Fruit fly (Drosophila melanogaster) whole organism, prepupa: ENCODE measurements around the gene CG6983.
A peak's percentile ranks its signal among the peaks of the same experiment; 100 is the strongest.

Source experiments
- CG10669 ChIP-seq: fragments of 200-800 bp; sonication (Bioruptor generic); optimal IDR thresholded peaks from 3 replicates; lab custom pipeline; 2018; ENCODE audit warnings: missing biosample characterization, mild to moderate bottlenecking, missing genetic modification characterization, moderate library complexity
- CG11902 ChIP-seq: fragments of 200-800 bp; sonication (Bioruptor generic); optimal IDR thresholded peaks from 3 replicates; lab custom pipeline; 2016; ENCODE audit warnings: missing biosample characterization, missing genetic modification characterization
- CG15336 ChIP-seq: fragments of 200-800 bp; sonication (Bioruptor generic); IDR thresholded peaks from 2 replicates; pipeline ENCODE4 v1.3.6; 2022; ENCODE audit warnings: missing biosample characterization, missing genetic modification characterization
- CG1621 ChIP-seq: fragments of 200-800 bp; sonication (Bioruptor generic); optimal IDR thresholded peaks from 3 replicates; lab custom pipeline; 2018; ENCODE audit warnings: missing biosample characterization, mild to moderate bottlenecking, missing genetic modification characterization
- CG16779 ChIP-seq: fragments of 200-800 bp; sonication (Bioruptor generic); optimal IDR thresholded peaks from 3 replicates; lab custom pipeline; 2017; ENCODE audit warnings: missing biosample characterization, mild to moderate bottlenecking, missing genetic modification characterization
- CG3032 ChIP-seq: fragments of 200-800 bp; optimal IDR thresholded peaks from 2 replicates; lab custom pipeline; 2019; ENCODE audit warnings: missing biosample characterization, mild to moderate bottlenecking, missing genetic modification characterization, moderate library complexity
- CG32006 ChIP-seq: fragments of 200-800 bp; sonication (Bioruptor generic); optimal IDR thresholded peaks from 3 replicates; lab custom pipeline; 2017; ENCODE audit warnings: missing biosample characterization, mild to moderate bottlenecking, missing genetic modification characterization
- CG34406 ChIP-seq: fragments of 200-800 bp; sonication (Bioruptor generic); optimal IDR thresholded peaks from 3 replicates; lab custom pipeline; 2016; ENCODE audit warnings: missing biosample characterization, missing genetic modification characterization
- CG4318 ChIP-seq: fragments of 200-800 bp; sonication (Bioruptor generic); optimal IDR thresholded peaks from 3 replicates; lab custom pipeline; 2017; ENCODE audit warnings: missing biosample characterization, mild to moderate bottlenecking, missing genetic modification characterization
- CG6163 ChIP-seq: fragments of 200-800 bp; sonication (Bioruptor generic); IDR thresholded peaks from 3 replicates; pipeline ENCODE4 v1.3.6; 2022; ENCODE audit warnings: missing biosample characterization, missing genetic modification characterization
- CG6276 ChIP-seq: fragments of 200-800 bp; sonication (Bioruptor generic); optimal IDR thresholded peaks from 2 replicates; lab custom pipeline; 2017; ENCODE audit warnings: missing biosample characterization, mild to moderate bottlenecking, missing genetic modification characterization
- CG6792 ChIP-seq: fragments of 200-800 bp; sonication (Bioruptor generic); optimal IDR thresholded peaks from 3 replicates; lab custom pipeline; 2016; ENCODE audit warnings: missing biosample characterization, missing genetic modification characterization
- CG6808 ChIP-seq: fragments of 200-800 bp; sonication (Bioruptor generic); optimal IDR thresholded peaks from 3 replicates; lab custom pipeline; 2017; ENCODE audit warnings: missing biosample characterization, missing genetic modification characterization, mild to moderate bottlenecking, moderate library complexity, missing genetic modification reagents
- CG7368 ChIP-seq: fragments of 200-800 bp; sonication (Bioruptor generic); optimal IDR thresholded peaks from 3 replicates; lab custom pipeline; 2016; ENCODE audit warnings: missing biosample characterization, missing genetic modification characterization
- CG8319 ChIP-seq: fragments of 200-800 bp; sonication (Bioruptor generic); optimal IDR thresholded peaks from 3 replicates; lab custom pipeline; 2016; ENCODE audit warnings: missing biosample characterization, missing genetic modification characterization
- CG8632 ChIP-seq: fragments of 200-800 bp; sonication (Bioruptor generic); optimal IDR thresholded peaks from 3 replicates; lab custom pipeline; 2016; ENCODE audit warnings: missing biosample characterization, missing genetic modification characterization
- CG9139 ChIP-seq: fragments of 200-800 bp; sonication (Bioruptor generic); optimal IDR thresholded peaks from 3 replicates; lab custom pipeline; 2017; ENCODE audit warnings: missing biosample characterization, mild to moderate bottlenecking, missing genetic modification characterization
- Eip75B ChIP-seq: fragments of 200-800 bp; sonication (Bioruptor generic); optimal IDR thresholded peaks from 3 replicates; lab custom pipeline; 2016; ENCODE audit warnings: missing biosample characterization, missing genetic modification characterization
- Eip78C ChIP-seq: fragments of 200-800 bp; sonication (Bioruptor generic); peaks from one replicate; lab custom pipeline; 2016; ENCODE audit warnings: missing biosample characterization, missing genetic modification characterization
- Eip93F ChIP-seq: fragments of 200-800 bp; sonication (Bioruptor generic); optimal IDR thresholded peaks from 2 replicates; lab custom pipeline; 2016; ENCODE audit warnings: missing biosample characterization, mild to moderate bottlenecking, missing genetic modification characterization
- Ets21C ChIP-seq: fragments of 200-800 bp; sonication (Bioruptor generic); optimal IDR thresholded peaks from 3 replicates; lab custom pipeline; 2016; ENCODE audit warnings: missing biosample characterization, missing genetic modification characterization
- Ets96B ChIP-seq: fragments of 200-800 bp; optimal IDR thresholded peaks from 2 replicates; lab custom pipeline; 2019; ENCODE audit warnings: missing biosample characterization, mild to moderate bottlenecking, missing genetic modification characterization, moderate library complexity
- Gug ChIP-seq: fragments of 200-800 bp; sonication (Bioruptor generic); IDR thresholded peaks from 2 replicates; pipeline ENCODE4 v1.3.6; 2022; ENCODE audit warnings: missing biosample characterization, missing genetic modification characterization
- Hr39 ChIP-seq: fragments of 200-800 bp; sonication (Bioruptor generic); optimal IDR thresholded peaks from 2 replicates; lab custom pipeline; 2016; ENCODE audit warnings: missing biosample characterization, missing genetic modification characterization
- Hr4 ChIP-seq: fragments of 200-800 bp; sonication (Bioruptor generic); optimal IDR thresholded peaks from 3 replicates; lab custom pipeline; 2016; ENCODE audit warnings: missing biosample characterization, missing genetic modification characterization
- Sox14 ChIP-seq: fragments of 200-800 bp; sonication (Bioruptor generic); optimal IDR thresholded peaks from 3 replicates; lab custom pipeline; 2016; ENCODE audit warnings: missing biosample characterization, missing genetic modification characterization
- Sox15 ChIP-seq: fragments of 200-800 bp; sonication (Bioruptor generic); optimal IDR thresholded peaks from 3 replicates; lab custom pipeline; 2016; ENCODE audit warnings: missing biosample characterization, missing genetic modification characterization
- cyc ChIP-seq: fragments of 200-800 bp; sonication (Bioruptor generic); optimal IDR thresholded peaks from 3 replicates; lab custom pipeline; 2016; ENCODE audit warnings: missing biosample characterization, missing genetic modification characterization
- dsx ChIP-seq: fragments of 200-800 bp; optimal IDR thresholded peaks from 3 replicates; lab custom pipeline; 2019; ENCODE audit warnings: missing biosample characterization, mild to moderate bottlenecking, missing genetic modification characterization, moderate library complexity; ENCODE audit not compliant: poor library complexity, severe bottlenecking
- eg ChIP-seq: fragments of 200-800 bp; sonication (Bioruptor generic); IDR thresholded peaks from 3 replicates; pipeline ENCODE4 v1.3.6; 2022; ENCODE audit warnings: missing biosample characterization, missing genetic modification characterization
- fd59A ChIP-seq: fragments of 200-800 bp; sonication (Bioruptor generic); optimal IDR thresholded peaks from 2 replicates; lab custom pipeline; 2017; ENCODE audit warnings: missing biosample characterization, mild to moderate bottlenecking, missing genetic modification characterization, missing genetic modification reagents
- fkh ChIP-seq: fragments of 200-800 bp; sonication (Bioruptor generic); optimal IDR thresholded peaks from 3 replicates; lab custom pipeline; 2017; ENCODE audit warnings: missing biosample characterization, mild to moderate bottlenecking, missing genetic modification characterization, moderate library complexity
- lz ChIP-seq: fragments of 200-800 bp; sonication (Bioruptor generic); optimal IDR thresholded peaks from 3 replicates; lab custom pipeline; 2016; ENCODE audit warnings: missing biosample characterization, missing genetic modification characterization
- net ChIP-seq: fragments of 200-800 bp; sonication (Bioruptor generic); optimal IDR thresholded peaks from 3 replicates; lab custom pipeline; 2016; ENCODE audit warnings: missing biosample characterization, missing genetic modification characterization
- pdm3 ChIP-seq: fragments of 200-800 bp; sonication (Bioruptor generic); optimal IDR thresholded peaks from 3 replicates; lab custom pipeline; 2016; ENCODE audit warnings: missing biosample characterization, missing genetic modification characterization
- spab ChIP-seq: fragments of 200-800 bp; sonication (Bioruptor generic); optimal IDR thresholded peaks from 2 replicates; lab custom pipeline; 2017; ENCODE audit warnings: missing biosample characterization, mild to moderate bottlenecking, missing genetic modification characterization, missing genetic modification reagents
- ss ChIP-seq, 2 experiments: fragments of 200-800 bp; sonication (Bioruptor generic); optimal IDR thresholded peaks; 2 replicates in 1 of 2; 3 replicates in 1 of 2; lab custom pipeline; 2017 to 2018; ENCODE audit warnings: mild to moderate bottlenecking in 2 of 2, missing biosample characterization in 2 of 2, missing genetic modification characterization in 2 of 2, moderate library complexity in 1 of 2
- svp ChIP-seq: fragments of 200-800 bp; sonication (Bioruptor generic); peaks from one replicate; lab custom pipeline; 2016; ENCODE audit warnings: missing biosample characterization, missing genetic modification characterization

CG6983 gene

dm6 chr3L:8418984-8419383 is 30.2 kb downstream of the CG6983 start (continued):
- TF ChIP-seq svp (no peak), fkh (GFP tag; lab: Kevin White, UChicago) (no peak), CG8319 (GFP tag; lab: Kevin White, UChicago) (peak; percentile 31), Hr39 (GFP tag; lab: Kevin White, UChicago) (peak; percentile 40), CG32006 (peak; percentile 92), CG7368 (GFP tag; lab: Kevin White, UChicago) (no peak), Eip78C (GFP tag; lab: Kevin White, UChicago) (peak; percentile 89), CG34406 (GFP tag; lab: Kevin White, UChicago) (peak; percentile 49), CG11902 (GFP tag; lab: Kevin White, UChicago) (no peak), CG16779 (tag; lab: Kevin White, UChicago) (peak; percentile 60), eg (GFP tag; lab: Robert Waterston, UW) (peak; percentile 95), Sox14 (peak; percentile 82), CG6792 (GFP tag; lab: Kevin White, UChicago) (peak; percentile 53), Ets96B (peak; percentile 68), pdm3 (peak; percentile 78), cyc (peak; percentile 29), CG3032 (peak; percentile 63), net (GFP tag; lab: Kevin White, UChicago) (peak; percentile 81), Hr4 (GFP tag; lab: Kevin White, UChicago) (peak; percentile 95), CG6276 (GFP tag; lab: Kevin White, UChicago) (peak; percentile 89), CG1621 (peak; percentile 61), CG15336 (GFP tag; lab: Robert Waterston, UW) (peak; percentile 92), Ets21C (no peak), CG9139 (peak; percentile 36), ss (GFP tag; optimal IDR thresholded peaks at IDR 0.05; lab: Kevin White, UChicago) (no peak), dsx (GFP tag; lab: Kevin White, UChicago) (peak; percentile 55), CG8632 (peak; percentile 41), CG4318 (GFP tag; lab: Kevin White, UChicago) (peak; percentile 89), Gug (GFP tag; lab: Robert Waterston, UW) (peak; percentile 97), CG6808 (GFP tag; lab: Kevin White, UChicago) (no peak), CG10669 (GFP tag; lab: Kevin White, UChicago) (peak; percentile 54), CG6163 (GFP tag; lab: Robert Waterston, UW) (peak; percentile 94), Sox15 (GFP tag; lab: Kevin White, UChicago) (peak; percentile 28)

DNA sequence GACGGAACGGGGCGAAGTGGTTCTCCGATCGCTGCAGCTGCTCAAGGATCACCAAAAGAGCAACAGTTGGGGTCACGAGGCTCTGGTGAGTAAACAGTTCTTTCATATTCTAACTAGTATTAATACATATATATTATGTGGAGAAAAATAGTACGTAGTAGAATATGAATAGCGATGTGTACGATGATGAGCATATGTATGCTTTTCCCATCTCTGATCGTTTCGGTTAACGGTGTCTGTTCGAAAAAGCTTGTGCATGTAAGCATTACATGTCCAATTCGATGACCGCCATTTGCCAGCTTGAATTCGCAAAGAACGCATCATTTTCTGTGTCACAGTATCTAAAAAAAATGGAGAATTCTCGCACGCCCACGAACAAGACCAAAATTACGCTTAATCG is 36.5 kb downstream of the CG6983 start, which contains the start of the genes Oseg1 and mtrm:
Oseg1 (minus strand) TSS at position 101 of the 400 bp plus-strand sequence.
mtrm (plus strand) TSS at position 288 of the 400 bp plus-strand sequence.
- TF ChIP-seq Eip93F (GFP tag; lab: Kevin White, UChicago) (no peak), CG6276 (GFP tag; lab: Kevin White, UChicago) (no peak), Eip75B (no peak), CG8632 (no peak), spab (GFP tag; lab: Kevin White, UChicago) (no peak), lz (no peak), svp (no peak)

- TF ChIP-seq CG10669 (GFP tag; lab: Kevin White, UChicago) (no peak), spab (GFP tag; lab: Kevin White, UChicago) (no peak), ss (GFP tag; optimal IDR thresholded peaks at IDR 0.05; lab: Kevin White, UChicago) (no peak), CG15336 (GFP tag; lab: Robert Waterston, UW) (no peak), fd59A (no peak), net (GFP tag; lab: Kevin White, UChicago) (no peak), CG8632 (no peak), Eip75B (no peak), lz (no peak), CG3032 (peak; percentile 29), CG8319 (GFP tag; lab: Kevin White, UChicago) (no peak), Eip78C (GFP tag; lab: Kevin White, UChicago) (no peak), fkh (GFP tag; lab: Kevin White, UChicago) (peak; percentile 74), eg (GFP tag; lab: Robert Waterston, UW) (0 out of 3 replicates have a peak, but pooled peaks have one; percentile 8), CG32006 (peak; percentile 77)
Observed at dm6 chr3L:8411439-8411897, 37.7 kb downstream of the CG6983 start, which contains the start of gene Exo70. Gene Exo70 (plus strand): TSS chr3L:8411851.
